Worm (Caenorhabditis elegans) whole organism, L2 larva: ENCODE data around the gene trpp-1.

Experiments used
- C34F6.9 ChIP-seq: fragments of 150-350 bp; optimal IDR thresholded peaks from 2 replicates; lab custom pipeline; 2014; ENCODE audit warnings: missing biosample characterization, missing genetic modification characterization
- F13H6.1 ChIP-seq: sonication (generic microtip); optimal IDR thresholded peaks from 2 replicates; lab custom pipeline; 2016; ENCODE audit warnings: missing genetic modification characterization, missing compliant biosample characterization
- R02D3.7 ChIP-seq: fragments of 150-350 bp; optimal IDR thresholded peaks from 2 replicates; lab custom pipeline; 2014; ENCODE audit warnings: missing biosample characterization, missing genetic modification characterization
- Y55F3AM.14 ChIP-seq: fragments of 200-800 bp; sonication (Bioruptor generic); optimal IDR thresholded peaks from 2 replicates; lab custom pipeline; 2018; ENCODE audit warnings: mild to moderate bottlenecking, missing genetic modification characterization, missing compliant biosample characterization
- ZK546.5 ChIP-seq: sonication (generic microtip); optimal IDR thresholded peaks from 2 replicates; lab custom pipeline; 2017; ENCODE audit warnings: missing biosample characterization, missing genetic modification characterization
- alr-1 ChIP-seq: fragments of 150-350 bp; optimal IDR thresholded peaks from 2 replicates; lab custom pipeline; 2014; ENCODE audit warnings: missing biosample characterization, missing genetic modification characterization
- ama-1 ChIP-seq: fragments of 150-350 bp; optimal IDR thresholded peaks from 2 replicates; lab custom pipeline; 2018; ENCODE audit warnings: inconsistent platforms
- blmp-1 ChIP-seq: sonication (generic microtip); optimal IDR thresholded peaks from 2 replicates; lab custom pipeline; 2017; ENCODE audit warnings: missing genetic modification characterization, mild to moderate bottlenecking, missing compliant biosample characterization, antibody characterized with exemption, moderate library complexity; ENCODE audit not compliant: insufficient read depth
- ceh-16 ChIP-seq: fragments of 150-350 bp; optimal IDR thresholded peaks from 2 replicates; lab custom pipeline; 2014; ENCODE audit warnings: missing biosample characterization, missing genetic modification characterization
- ceh-82 ChIP-seq: fragments of 150-350 bp; optimal IDR thresholded peaks from 2 replicates; lab custom pipeline; 2014; ENCODE audit warnings: missing biosample characterization, missing genetic modification characterization
- crh-2 ChIP-seq: sonication (generic microtip); optimal IDR thresholded peaks from 2 replicates; lab custom pipeline; 2017; ENCODE audit warnings: missing biosample characterization, missing genetic modification characterization
- dmd-4 ChIP-seq: sonication (generic microtip); optimal IDR thresholded peaks from 2 replicates; lab custom pipeline; 2017; ENCODE audit warnings: missing biosample characterization, missing genetic modification characterization
- egl-27 ChIP-seq: sonication (generic microtip); optimal IDR thresholded peaks from 3 replicates; lab custom pipeline; 2017; ENCODE audit warnings: missing biosample characterization, missing genetic modification reagents, missing genetic modification characterization
- elt-1 ChIP-seq: fragments of 150-350 bp; optimal IDR thresholded peaks from 2 replicates; lab custom pipeline; 2014; ENCODE audit warnings: missing biosample characterization, missing genetic modification characterization
- fos-1 ChIP-seq: fragments of 150-350 bp; optimal IDR thresholded peaks from 2 replicates; lab custom pipeline; 2014; ENCODE audit warnings: missing biosample characterization, missing genetic modification characterization
- gmeb-1 ChIP-seq: fragments of 150-350 bp; optimal IDR thresholded peaks from 2 replicates; lab custom pipeline; 2014; ENCODE audit warnings: missing biosample characterization, missing genetic modification characterization
- lin-11 ChIP-seq: fragments of 150-350 bp; sonication (generic microtip); optimal IDR thresholded peaks from 2 replicates; lab custom pipeline; 2014; ENCODE audit warnings: missing biosample characterization, missing genetic modification characterization, inconsistent platforms, mixed read lengths
- lin-13 ChIP-seq: fragments of 150-350 bp; optimal IDR thresholded peaks from 2 replicates; lab custom pipeline; 2014; ENCODE audit warnings: missing biosample characterization, missing genetic modification reagents, missing genetic modification characterization
- lsy-2 ChIP-seq, 2 experiments: fragments of 150-350 bp in 1 of 2; sonication (generic microtip) in 1 of 2; optimal IDR thresholded peaks; 2 replicates each; lab custom pipeline; 2014 to 2017; ENCODE audit warnings: missing biosample characterization in 2 of 2, missing genetic modification characterization in 2 of 2
- mab-5 ChIP-seq: fragments of 150-350 bp; optimal IDR thresholded peaks from 2 replicates; lab custom pipeline; 2014; ENCODE audit warnings: missing biosample characterization, missing genetic modification characterization
- mbf-1 ChIP-seq: sonication (generic microtip); optimal IDR thresholded peaks from 2 replicates; lab custom pipeline; 2017; ENCODE audit warnings: missing biosample characterization, missing genetic modification characterization
- mdl-1 ChIP-seq, 2 experiments: fragments of 150-350 bp in 1 of 2; sonication (generic microtip) in 1 of 2; optimal IDR thresholded peaks; 2 replicates each; lab custom pipeline; 2017; ENCODE audit warnings: missing biosample characterization in 2 of 2, missing genetic modification characterization in 2 of 2
- nhr-10 ChIP-seq: sonication (generic microtip); optimal IDR thresholded peaks from 2 replicates; lab custom pipeline; 2017; ENCODE audit warnings: missing biosample characterization, missing genetic modification characterization
- nhr-129 ChIP-seq: fragments of 150-350 bp; optimal IDR thresholded peaks from 2 replicates; lab custom pipeline; 2014; ENCODE audit warnings: missing biosample characterization, missing genetic modification characterization
- nhr-25 ChIP-seq: fragments of 150-350 bp; sonication (generic microtip); optimal IDR thresholded peaks from 3 replicates; lab custom pipeline; 2014; ENCODE audit warnings: missing biosample characterization, missing genetic modification characterization
- nhr-77 ChIP-seq: fragments of 150-350 bp; optimal IDR thresholded peaks from 2 replicates; lab custom pipeline; 2014; ENCODE audit warnings: missing biosample characterization, missing genetic modification characterization
- peb-1 ChIP-seq: fragments of 150-350 bp; optimal IDR thresholded peaks from 2 replicates; lab custom pipeline; 2014; ENCODE audit warnings: missing biosample characterization, missing genetic modification characterization
- sem-4 ChIP-seq: fragments of 150-350 bp; optimal IDR thresholded peaks from 2 replicates; lab custom pipeline; 2014; ENCODE audit warnings: missing biosample characterization, missing genetic modification reagents, missing genetic modification characterization
- sma-3 ChIP-seq: sonication (generic microtip); optimal IDR thresholded peaks from 2 replicates; lab custom pipeline; 2016; ENCODE audit warnings: missing genetic modification reagents, missing genetic modification characterization, missing compliant biosample characterization
- sma-9 ChIP-seq, 2 experiments: fragments of 150-350 bp in 1 of 2; sonication (generic microtip) in 1 of 2; optimal IDR thresholded peaks; 2 replicates each; lab custom pipeline; 2014 to 2016; ENCODE audit warnings: missing genetic modification characterization in 2 of 2, mild to moderate bottlenecking in 1 of 2, missing biosample characterization in 1 of 2, missing compliant biosample characterization in 1 of 2, missing genetic modification reagents in 1 of 2, moderate library complexity in 1 of 2
- snpc-4 ChIP-seq: fragments of 150-350 bp; optimal IDR thresholded peaks from 2 replicates; lab custom pipeline; 2014; ENCODE audit warnings: missing biosample characterization, missing genetic modification characterization
- unc-39 ChIP-seq: fragments of 150-350 bp; optimal IDR thresholded peaks from 2 replicates; lab custom pipeline; 2014; ENCODE audit warnings: missing biosample characterization, missing genetic modification characterization
- unc-55 ChIP-seq: fragments of 150-350 bp; sonication (generic microtip); optimal IDR thresholded peaks from 3 replicates; lab custom pipeline; 2014; ENCODE audit warnings: missing biosample characterization, missing genetic modification reagents, missing genetic modification characterization
- unc-62 ChIP-seq: fragments of 150-350 bp; optimal IDR thresholded peaks from 2 replicates; lab custom pipeline; 2014; ENCODE audit warnings: missing biosample characterization, missing genetic modification reagents, missing genetic modification characterization
- zag-1 ChIP-seq: fragments of 150-350 bp; optimal IDR thresholded peaks from 2 replicates; lab custom pipeline; 2014; ENCODE audit warnings: missing biosample characterization, missing genetic modification characterization

The trpp-1 gene

ce11 chrV:155215-155614 is 46.2 kb upstream of the trpp-1 start (continued):
- TF ChIP-seq F13H6.1 (tag; lab: Kevin White, UChicago) (peak; percentile 61), mbf-1 (tag; lab: Kevin White, UChicago) (no peak), unc-62 (GFP tag; lab: Kevin White, UChicago) (no peak), ceh-82 (tag; lab: Kevin White, UChicago) (no peak), lin-11 (tag; lab: Kevin White, UChicago) (no peak), sma-9 (GFP tag; optimal IDR thresholded peaks at IDR 0.05; lab: Kevin White, UChicago) (peak; percentile 84), sma-9 (tag; optimal IDR thresholded peaks at IDR 0.05; lab: Kevin White, UChicago) (no peak), unc-39 (tag; lab: Kevin White, UChicago) (no peak), nhr-10 (tag; lab: Kevin White, UChicago) (no peak), mab-5 (tag; lab: Kevin White, UChicago) (no peak), ceh-16 (no peak), crh-2 (tag; lab: Kevin White, UChicago) (peak; percentile 44), mdl-1 (tag; optimal IDR thresholded peaks at IDR 0.05; lab: Kevin White, UChicago) (peak; percentile 82 to 91)

DNA sequence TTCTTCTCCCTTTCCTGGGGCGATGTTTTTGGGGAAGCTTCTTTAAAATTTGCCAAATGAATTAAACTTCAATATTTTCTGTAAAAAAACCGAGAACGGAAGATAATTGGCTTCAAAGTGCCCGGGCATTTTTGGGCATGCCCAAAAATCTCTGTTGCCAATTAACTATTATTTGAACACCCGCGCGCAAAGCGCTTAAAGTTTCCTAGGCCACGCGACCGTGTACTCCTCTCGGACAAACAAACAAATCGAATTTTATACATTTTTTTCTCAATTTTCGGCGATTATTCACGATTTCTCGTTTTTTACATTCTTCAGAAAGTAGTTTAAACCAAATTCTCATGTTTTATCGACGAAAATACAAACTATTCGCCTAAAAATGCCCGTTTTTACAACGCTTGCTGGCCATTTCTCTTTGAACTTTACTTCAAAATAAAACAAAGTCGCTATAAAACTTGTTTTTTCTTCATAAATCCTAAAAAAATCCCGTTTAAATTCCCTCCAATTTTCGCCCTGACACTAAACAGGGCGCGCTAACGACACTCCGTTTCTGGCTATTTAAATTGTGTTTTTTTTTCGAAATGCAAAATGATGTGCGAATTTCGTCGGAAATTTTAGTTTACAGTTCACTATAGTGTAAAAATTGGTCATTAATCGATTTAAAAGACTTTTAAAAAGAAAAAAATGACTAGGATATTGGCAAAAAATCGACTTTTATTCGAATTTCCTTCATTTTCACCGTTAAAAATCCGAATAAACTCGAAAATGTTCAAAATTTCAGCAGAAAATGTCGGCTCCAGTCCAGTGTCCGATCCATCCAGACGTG is 45.1 kb upstream of the trpp-1 start, which contains the start of gene ttb-1:
Gene ttb-1 (plus strand): TSS at position 776 of the 826 bp plus-strand sequence.
- no peak for TF ChIP-seq mdl-1 (tag; optimal IDR thresholded peaks at IDR 0.05; lab: Kevin White, UChicago)
- TF ChIP-seq fos-1 (tag; lab: Kevin White, UChicago) = no peak
- TF ChIP-seq unc-39 (tag; lab: Kevin White, UChicago) = no peak
- peak; percentile 6 for TF ChIP-seq F13H6.1 (tag; lab: Kevin White, UChicago)
- TF ChIP-seq lin-13 (GFP tag; lab: Kevin White, UChicago) = peak; percentile 26
- TF ChIP-seq ceh-82 (tag; lab: Kevin White, UChicago) = no peak
- no peak for TF ChIP-seq nhr-10 (tag; lab: Kevin White, UChicago)
- no peak for TF ChIP-seq ceh-16
- peak; percentile 37 for TF ChIP-seq nhr-129 (tag; lab: Kevin White, UChicago)
- TF ChIP-seq alr-1 = no peak
- no peak for TF ChIP-seq mab-5 (tag; lab: Kevin White, UChicago)
- no peak for TF ChIP-seq nhr-77 (tag; lab: Kevin White, UChicago)
- TF ChIP-seq unc-55 = peak; percentile 66
- TF ChIP-seq sma-3 = peak; percentile 28
- no peak for TF ChIP-seq zag-1 (tag; lab: Kevin White, UChicago)
- no peak for TF ChIP-seq ZK546.5 (tag; lab: Kevin White, UChicago)
- no peak for TF ChIP-seq unc-62 (GFP tag; lab: Kevin White, UChicago)
- peak; percentile 94 for TF ChIP-seq gmeb-1 (tag; lab: Kevin White, UChicago)
- no peak for TF ChIP-seq peb-1 (tag; lab: Kevin White, UChicago)
- no peak for TF ChIP-seq mbf-1 (tag; lab: Kevin White, UChicago)
- TF ChIP-seq crh-2 (tag; lab: Kevin White, UChicago) = peak; percentile 40
- peak; percentile 7 for TF ChIP-seq egl-27
- no peak for TF ChIP-seq dmd-4 (tag; lab: Kevin White, UChicago)
- TF ChIP-seq lsy-2 (tag; optimal IDR thresholded peaks at IDR 0.05; lab: Kevin White, UChicago) = peak in 1 of 2 experiments; percentile 76
- no peak for TF ChIP-seq Y55F3AM.14 (GFP tag; lab: Kevin White, UChicago)
- TF ChIP-seq blmp-1 (tag; lab: Kevin White, UChicago) = no peak
- TF ChIP-seq snpc-4 (tag; lab: Kevin White, UChicago) = peak; percentile 32
- TF ChIP-seq C34F6.9 (tag; lab: Kevin White, UChicago) = peak; percentile 67

DNA sequence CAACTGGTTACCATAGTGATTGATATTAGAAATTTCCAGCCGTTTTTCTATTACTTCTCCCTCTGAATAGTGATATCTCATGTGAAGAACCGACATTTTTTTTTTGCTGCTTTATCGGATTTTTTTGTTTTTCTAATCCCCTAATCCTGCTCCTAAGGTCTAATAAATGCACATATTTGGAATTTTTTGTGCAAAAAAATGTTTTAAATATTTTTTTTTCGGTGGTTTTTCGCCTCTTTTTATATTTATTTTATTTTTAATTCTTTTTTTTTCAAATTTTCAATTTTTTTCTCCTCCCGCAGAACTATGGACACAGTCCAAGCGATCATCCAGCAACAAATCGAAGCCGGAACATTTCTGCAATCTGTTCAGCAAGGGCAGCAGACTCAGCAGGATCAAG is 34.7 kb upstream of the trpp-1 start, which contains the start of gene Y108G3AL.2:
Gene Y108G3AL.2 (plus strand): TSS at position 301 of the 400 bp plus-strand sequence.
- TF ChIP-seq gmeb-1 (tag; lab: Kevin White, UChicago) (no peak), F13H6.1 (tag; lab: Kevin White, UChicago) (no peak), nhr-25 (tag; lab: Kevin White, UChicago) (no peak), sem-4 (tag; lab: Kevin White, UChicago) (no peak), ceh-82 (tag; lab: Kevin White, UChicago) (no peak), R02D3.7 (tag; lab: Kevin White, UChicago) (no peak), elt-1 (tag; lab: Kevin White, UChicago) (no peak), lin-11 (tag; lab: Kevin White, UChicago) (no peak), lsy-2 (tag; optimal IDR thresholded peaks at IDR 0.05; lab: Kevin White, UChicago) (no peak), sma-9 (GFP tag; optimal IDR thresholded peaks at IDR 0.05; lab: Kevin White, UChicago) (no peak), sma-9 (tag; optimal IDR thresholded peaks at IDR 0.05; lab: Kevin White, UChicago) (no peak), ama-1 (lab: Kevin White, UChicago) (no peak), zag-1 (tag; lab: Kevin White, UChicago) (no peak), nhr-129 (tag; lab: Kevin White, UChicago) (no peak)
- TF ChIP-seq, all 48 proteins: peak for 0
